Worm (Caenorhabditis elegans) whole organism, L4/young adult: ENCODE data around the gene aptf-3.

Experiments used
- W03F9.2 ChIP-seq: fragments of 150-350 bp; optimal IDR thresholded peaks from 2 replicates; lab custom pipeline; 2014; ENCODE audit warnings: missing biosample characterization, missing genetic modification characterization
- him-1 ChIP-seq: sonication (generic microtip); optimal IDR thresholded peaks from 2 replicates; lab custom pipeline; 2016; ENCODE audit warnings: missing genotype, missing genetic modification reagents, missing genetic modification characterization, missing compliant biosample characterization

ce11 chrII:8621883-8622282 is 27.9 kb downstream of the aptf-3 start, which contains the start of gene T22C8.3:
- no peak for TF ChIP-seq W03F9.2 (tag; lab: Kevin White, UChicago)
- no peak for TF ChIP-seq him-1 (tag; lab: Kevin White, UChicago)
